Worm (Caenorhabditis elegans) whole organism, midembryonic: ENCODE results near the gene apx-1.

Source experiments
- T22C8.4 ChIP-seq: fragments of 200-800 bp; sonication (Bioruptor generic); IDR thresholded peaks from 2 replicates; pipeline ENCODE4 v1.3.6; 2022; ENCODE audit warnings: missing genetic modification characterization, missing compliant biosample characterization
- klf-2 ChIP-seq: fragments of 200-800 bp; sonication (Bioruptor generic); conservative IDR thresholded peaks from 2 replicates; pipeline ENCODE4 v1.3.6; 2022; ENCODE audit warnings: missing genetic modification reagents, missing genetic modification characterization, missing compliant biosample characterization
- med-1 ChIP-seq: sonication (generic microtip); optimal IDR thresholded peaks from 2 replicates; lab custom pipeline; 2017; ENCODE audit warnings: missing genetic modification characterization, mild to moderate bottlenecking, missing compliant biosample characterization, antibody characterized with exemption, missing genetic modification reagents; ENCODE audit not compliant: insufficient read depth
- tab-1 ChIP-seq: fragments of 200-800 bp; sonication (Bioruptor generic); IDR thresholded peaks from 2 replicates; pipeline ENCODE4 v1.3.6; 2022; ENCODE audit warnings: missing genetic modification characterization, missing compliant biosample characterization

- TF ChIP-seq med-1: no peak
- no peak for TF ChIP-seq T22C8.4 (GFP tag; lab: Robert Waterston, UW)
- TF ChIP-seq tab-1 (GFP tag; lab: Robert Waterston, UW): no peak
- no peak for TF ChIP-seq klf-2 (GFP tag; lab: Robert Waterston, UW)
These were observed 13.1 kb upstream of the apx-1 start, which contains the start of the genes Y73C8B.1 and Y73C8B.5 for ce11 chrV:3196832-3197329.
